Worm (Caenorhabditis elegans) whole organism, early embryonic: ENCODE data around the gene F54B11.8.

ENCODE experiments used
- ama-1 ChIP-seq: fragments of 150-350 bp; optimal IDR thresholded peaks from 2 replicates; lab custom pipeline; 2014
- flt-1 ChIP-seq: fragments of 200-800 bp; sonication (Bioruptor generic); IDR thresholded peaks from 2 replicates; pipeline ENCODE4 v1.3.6; 2022; ENCODE audit warnings: missing genetic modification characterization, missing compliant biosample characterization
- hmbx-1 ChIP-seq: sonication (generic microtip); optimal IDR thresholded peaks from 2 replicates; lab custom pipeline; 2016; ENCODE audit warnings: mild to moderate bottlenecking, missing genetic modification characterization, missing compliant biosample characterization

DNA sequence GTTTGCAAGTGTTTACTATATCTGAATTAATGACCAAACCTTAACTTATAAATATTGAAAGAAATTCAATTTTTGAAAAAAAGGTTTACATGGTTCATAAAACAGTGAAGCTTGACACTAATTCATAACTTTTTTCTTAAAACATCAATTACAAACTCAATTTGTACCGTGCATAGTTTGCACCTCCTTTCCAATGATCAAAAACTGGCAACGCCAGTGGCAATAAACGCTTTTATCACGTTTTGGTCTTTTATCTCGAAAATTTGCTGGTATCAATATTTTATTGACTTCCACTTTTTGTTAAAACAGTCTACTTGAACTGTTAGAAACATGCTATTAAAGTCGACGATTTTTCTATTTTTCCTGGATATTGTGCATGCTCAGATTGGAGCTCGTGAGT is 25.2 kb downstream of the F54B11.8 start, which contains the start of gene F54B11.11:
- no peak for TF ChIP-seq flt-1
- TF ChIP-seq ama-1 = no peak
- TF ChIP-seq hmbx-1 (tag; lab: Kevin White, UChicago) = no peak
